Worm (Caenorhabditis elegans): ENCODE data around the gene nhr-43.

Gene nhr-43

ce11 chrIV:11949717-11950116, 50.3 kb downstream of the nhr-43 start, which contains the start of gene hdl-1:
TSS of gene hdl-1 (minus strand) at chrIV:11949817.
- TF ChIP-seq ets-7 (tag; optimal IDR thresholded peaks at IDR 0.05) (no peak), tbx-37 (GFP tag; conservative IDR thresholded peaks at IDR 0.05) (no peak), flt-1 (GFP tag; IDR thresholded peaks at IDR 0.05) (no peak), hmbx-1 (tag; optimal IDR thresholded peaks at IDR 0.05) (no peak), scrt-1 (GFP tag; IDR thresholded peaks at IDR 0.05) (no peak), aly-1 (tag; optimal IDR thresholded peaks at IDR 0.05) (no peak), tbx-11 (GFP tag; IDR thresholded peaks at IDR 0.05) (no peak)

- TF ChIP-seq scrt-1 (GFP tag; IDR thresholded peaks at IDR 0.05) (no peak), F13C5.2 (tag; optimal IDR thresholded peaks at IDR 0.05) (no peak), hmg-4 (GFP tag; optimal IDR thresholded peaks at IDR 0.05) (no peak), sea-1 (GFP tag; conservative IDR thresholded peaks at IDR 0.05) (no peak), ets-7 (tag; optimal IDR thresholded peaks at IDR 0.05) (no peak), ceh-36 (tag; optimal IDR thresholded peaks at IDR 0.05) (no peak), tbx-37 (GFP tag; conservative IDR thresholded peaks at IDR 0.05) (no peak), aly-1 (tag; optimal IDR thresholded peaks at IDR 0.05) (no peak), pes-1 (GFP tag; IDR thresholded peaks at IDR 0.05) (no peak)
Measured at ce11 chrIV:11950270-11950669, 50.9 kb downstream of the nhr-43 start, which contains the start of gene tbx-36. TSS of gene tbx-36 (plus strand) at chrIV:11950570.

Data from whole organism, early embryonic.